Fruit fly (Drosophila melanogaster) Kc167 (cell line): ENCODE measurements around the gene CG17344.

ENCODE experiments used
- Myc ChIP-seq: fragments of >200 bp; optimal IDR thresholded peaks from 2 replicates; lab custom pipeline; 2017; ENCODE audit warnings: missing external identifiers
- Sin3A ChIP-seq: fragments of >200 bp; optimal IDR thresholded peaks from 2 replicates; lab custom pipeline; 2018; ENCODE audit warnings: missing external identifiers
- h ChIP-seq: fragments of >200 bp; optimal IDR thresholded peaks from 3 replicates; lab custom pipeline; 2018; ENCODE audit warnings: missing external identifiers
- insv ChIP-seq: fragments of >200 bp; optimal IDR thresholded peaks from 3 replicates; lab custom pipeline; 2018; ENCODE audit warnings: missing external identifiers
- psq ChIP-seq: fragments of >200 bp; optimal IDR thresholded peaks from 2 replicates; lab custom pipeline; 2017; ENCODE audit warnings: missing external identifiers
- ttk ChIP-seq: sonication (Bioruptor generic); optimal IDR thresholded peaks from 2 replicates; lab custom pipeline; 2017; ENCODE audit warnings: missing external identifiers

DNA sequence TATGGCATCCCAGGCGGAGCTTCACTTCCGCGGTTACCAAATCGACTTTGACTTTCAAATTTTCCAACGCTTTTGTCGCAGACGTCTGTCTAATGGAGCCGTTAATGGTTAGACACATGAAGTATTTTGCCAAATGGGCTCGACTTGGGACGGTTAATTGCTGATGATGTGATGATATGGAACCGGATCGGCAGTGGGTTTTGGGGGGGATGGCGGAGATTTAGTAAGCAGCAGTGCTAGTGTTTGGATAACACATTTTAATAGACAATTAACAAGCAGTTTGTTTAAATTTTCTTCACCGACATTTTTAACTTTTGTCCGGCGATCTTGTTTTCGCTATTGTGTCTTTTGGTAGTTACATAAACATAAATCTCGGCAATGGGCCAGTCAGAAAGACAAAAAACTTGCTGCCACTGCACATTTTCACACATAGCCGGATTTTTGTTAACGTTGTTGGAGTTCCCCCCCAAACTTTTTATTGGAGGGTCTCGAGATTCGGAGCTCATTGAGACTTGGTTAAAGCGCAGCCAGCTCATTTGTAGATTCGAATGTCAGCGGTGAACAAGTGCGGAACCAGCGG is 7.9 kb downstream of the CG17344 start, which contains the start of gene amd:
- no peak for TF ChIP-seq ttk (lab: Kevin White, UChicago)
- no peak for TF ChIP-seq psq (lab: Kevin White, UChicago)
- no peak for TF ChIP-seq insv
- no peak for TF ChIP-seq h (lab: Kevin White, UChicago)
- TF ChIP-seq Sin3A: no peak
- no peak for TF ChIP-seq Myc (lab: Kevin White, UChicago)
